Fruit fly (Drosophila melanogaster) whole organism, embryonic: ENCODE results near the gene Pcd.
A peak's percentile ranks its signal among the peaks of the same experiment; 100 is the strongest.

Source experiments
- Adf1 ChIP-seq: fragments of 200-800 bp; sonication (Bioruptor generic); IDR thresholded peaks from 2 replicates; pipeline ENCODE4 v1.3.6; 2022; ENCODE audit warnings: missing biosample characterization, missing genetic modification characterization
- B-H2 ChIP-seq: fragments of 200-800 bp; sonication (Bioruptor generic); optimal IDR thresholded peaks from 2 replicates; lab custom pipeline; 2018; ENCODE audit warnings: missing biosample characterization, mild to moderate bottlenecking, missing genetic modification characterization
- CG10959 ChIP-seq: fragments of 200-800 bp; sonication (Bioruptor generic); IDR thresholded peaks from 2 replicates; pipeline ENCODE4 v1.3.6; 2022; ENCODE audit warnings: missing biosample characterization, missing genetic modification characterization
- CG11723 ChIP-seq: fragments of 200-800 bp; sonication (Bioruptor generic); optimal IDR thresholded peaks from 2 replicates; lab custom pipeline; 2017; ENCODE audit warnings: missing biosample characterization, mild to moderate bottlenecking, missing genetic modification characterization
- CG14050 ChIP-seq: fragments of 200-800 bp; sonication (Bioruptor generic); IDR thresholded peaks from 3 replicates; pipeline ENCODE4 v1.3.6; 2022; ENCODE audit warnings: missing biosample characterization, missing genetic modification characterization
- CG15073 ChIP-seq: fragments of 200-800 bp; sonication (Bioruptor generic); optimal IDR thresholded peaks from 2 replicates; lab custom pipeline; 2016; ENCODE audit warnings: missing biosample characterization, missing genetic modification characterization
- CG15479 ChIP-seq: fragments of 200-800 bp; sonication (Bioruptor generic); optimal IDR thresholded peaks from 3 replicates; lab custom pipeline; 2019; ENCODE audit warnings: missing biosample characterization, mild to moderate bottlenecking, missing genetic modification characterization, moderate library complexity
- CG1792 ChIP-seq: fragments of 200-800 bp; sonication (Bioruptor generic); optimal IDR thresholded peaks from 2 replicates; lab custom pipeline; 2016; ENCODE audit warnings: missing biosample characterization, missing genetic modification characterization
- CG2199 ChIP-seq: fragments of 200-800 bp; sonication (Bioruptor generic); IDR thresholded peaks from 3 replicates; pipeline ENCODE4 v1.3.6; 2022; ENCODE audit warnings: missing biosample characterization, missing genetic modification characterization
- CG31441 ChIP-seq: fragments of 200-800 bp; sonication (Bioruptor generic); IDR thresholded peaks from 2 replicates; pipeline ENCODE4 v1.3.6; 2022; ENCODE audit warnings: missing biosample characterization, missing genetic modification characterization
- CG32532 ChIP-seq: fragments of 200-800 bp; sonication (Bioruptor generic); IDR thresholded peaks from 2 replicates; pipeline ENCODE4 v1.3.6; 2022; ENCODE audit warnings: missing biosample characterization, missing genetic modification characterization
- CG34224 ChIP-seq: fragments of 200-800 bp; sonication (Bioruptor generic); IDR thresholded peaks from 3 replicates; pipeline ENCODE4 v1.3.6; 2022; ENCODE audit warnings: missing biosample characterization, missing genetic modification characterization; ENCODE audit not compliant: partially characterized antibody
- CG4360 ChIP-seq: fragments of 200-800 bp; sonication (Bioruptor generic); IDR thresholded peaks from 2 replicates; pipeline ENCODE4 v1.3.6; 2022; ENCODE audit warnings: missing biosample characterization, missing genetic modification characterization
- CG6854 ChIP-seq: fragments of 200-800 bp; sonication (Bioruptor generic); optimal IDR thresholded peaks from 3 replicates; lab custom pipeline; 2017; ENCODE audit warnings: missing biosample characterization, mild to moderate bottlenecking, missing genetic modification characterization
- CG8478 ChIP-seq: fragments of >200 bp; optimal IDR thresholded peaks from 2 replicates; lab custom pipeline; 2018
- D ChIP-seq, 2 experiments: fragments of 200-800 bp in 1 of 2; fragments of >200 bp in 1 of 2; sonication (Bioruptor generic) in 1 of 2; optimal IDR thresholded peaks; 2 replicates in 1 of 2; 3 replicates in 1 of 2; lab custom pipeline; 2017; ENCODE audit warnings: mild to moderate bottlenecking in 1 of 2, missing biosample characterization in 1 of 2, missing genetic modification characterization in 1 of 2, missing genetic modification reagents in 1 of 2
- Hsf ChIP-seq: fragments of 200-800 bp; sonication (Bioruptor generic); optimal IDR thresholded peaks from 3 replicates; lab custom pipeline; 2016; ENCODE audit warnings: missing biosample characterization, missing genetic modification characterization
- Lim3 ChIP-seq: fragments of 200-800 bp; sonication (Bioruptor generic); IDR thresholded peaks from 2 replicates; pipeline ENCODE4 v1.3.6; 2022; ENCODE audit warnings: missing biosample characterization, missing genetic modification characterization
- MESR4 ChIP-seq: fragments of 200-800 bp; sonication (Bioruptor generic); optimal IDR thresholded peaks from 2 replicates; lab custom pipeline; 2018; ENCODE audit warnings: missing biosample characterization, mild to moderate bottlenecking, missing genetic modification characterization, moderate library complexity
- Myb ChIP-seq: fragments of 200-800 bp; sonication (Bioruptor generic); optimal IDR thresholded peaks from 2 replicates; lab custom pipeline; 2016; ENCODE audit warnings: missing biosample characterization, missing genetic modification characterization
- Sin3A ChIP-seq: fragments of >200 bp; optimal IDR thresholded peaks from 2 replicates; lab custom pipeline; 2018
- Sry-β ChIP-seq: fragments of 200-800 bp; sonication (Bioruptor generic); optimal IDR thresholded peaks from 2 replicates; lab custom pipeline; 2018; ENCODE audit warnings: missing biosample characterization, mild to moderate bottlenecking, missing genetic modification characterization, moderate library complexity
- Ssrp ChIP-seq: fragments of 200-800 bp; sonication (Bioruptor generic); optimal IDR thresholded peaks from 2 replicates; lab custom pipeline; 2018; ENCODE audit warnings: missing biosample characterization, mild to moderate bottlenecking, missing genetic modification characterization, moderate library complexity
- Trl ChIP-seq, 3 experiments: fragments of >200 bp in 2 of 3; fragments of 200-800 bp in 1 of 3; sonication (Bioruptor generic) in 1 of 3; optimal IDR thresholded peaks; 2 replicates in 1 of 3; 3 replicates in 2 of 3; lab custom pipeline; 2016 to 2017; ENCODE audit warnings: missing biosample characterization in 1 of 3, missing genetic modification characterization in 1 of 3
- amos ChIP-seq: fragments of 200-800 bp; sonication (Bioruptor generic); IDR thresholded peaks from 2 replicates; pipeline ENCODE4 v1.3.6; 2022; ENCODE audit warnings: missing biosample characterization, missing genetic modification characterization; ENCODE audit not compliant: partially characterized antibody
- cad ChIP-seq: fragments of >200 bp; optimal IDR thresholded peaks from 2 replicates; lab custom pipeline; 2017; ENCODE audit warnings: missing biosample characterization, missing genetic modification characterization
- cg ChIP-seq: fragments of 200-800 bp; sonication (Bioruptor generic); optimal IDR thresholded peaks from 3 replicates; lab custom pipeline; 2019; ENCODE audit warnings: missing biosample characterization, mild to moderate bottlenecking, missing genetic modification characterization, moderate library complexity
- chinmo ChIP-seq: fragments of 200-800 bp; sonication (Bioruptor generic); IDR thresholded peaks from 4 replicates; pipeline ENCODE4 v1.3.6; 2022; ENCODE audit warnings: missing biosample characterization, missing genetic modification characterization; ENCODE audit not compliant: partially characterized antibody
- crol ChIP-seq: fragments of 200-800 bp; sonication (Bioruptor generic); IDR thresholded peaks from 2 replicates; pipeline ENCODE4 v1.3.6; 2022; ENCODE audit warnings: missing biosample characterization, missing genetic modification characterization
- cwo ChIP-seq: fragments of 200-800 bp; sonication (Bioruptor generic); optimal IDR thresholded peaks from 3 replicates; lab custom pipeline; 2017; ENCODE audit warnings: missing biosample characterization, missing genetic modification characterization, mild to moderate bottlenecking, moderate library complexity, missing genetic modification reagents
- ems ChIP-seq: fragments of 200-800 bp; sonication (Bioruptor generic); optimal IDR thresholded peaks from 3 replicates; lab custom pipeline; 2016; ENCODE audit warnings: missing biosample characterization, missing genetic modification characterization
- hkb ChIP-seq, 2 experiments: fragments of 200-800 bp in 1 of 2; fragments of >200 bp in 1 of 2; sonication (Bioruptor generic) in 1 of 2; IDR thresholded peaks in 1 of 2; optimal IDR thresholded peaks in 1 of 2; 2 replicates each; pipeline versions ENCODE4 v1.3.6 to Lab custom; 2017 to 2022; ENCODE audit warnings: missing biosample characterization in 1 of 2, missing genetic modification characterization in 1 of 2
- jumu ChIP-seq: fragments of 200-800 bp; sonication (Bioruptor generic); optimal IDR thresholded peaks from 3 replicates; lab custom pipeline; 2016; ENCODE audit warnings: missing biosample characterization, missing genetic modification characterization
- onecut ChIP-seq: fragments of 200-800 bp; sonication (Bioruptor generic); IDR thresholded peaks from 2 replicates; pipeline ENCODE4 v1.3.6; 2022; ENCODE audit warnings: missing biosample characterization, missing genetic modification characterization
- pzg ChIP-seq: fragments of 200-800 bp; sonication (Bioruptor generic); optimal IDR thresholded peaks from 3 replicates; lab custom pipeline; 2018; ENCODE audit warnings: missing biosample characterization, mild to moderate bottlenecking, missing genetic modification characterization, moderate library complexity
- ranshi ChIP-seq: fragments of 200-800 bp; sonication (Bioruptor generic); IDR thresholded peaks from 2 replicates; pipeline ENCODE4 v1.3.6; 2022; ENCODE audit warnings: missing biosample characterization, missing genetic modification characterization
- row ChIP-seq: fragments of 200-800 bp; sonication (Bioruptor generic); IDR thresholded peaks from 3 replicates; pipeline ENCODE4 v1.3.6; 2022; ENCODE audit warnings: missing biosample characterization, missing genetic modification characterization
- slbo ChIP-seq: fragments of 200-800 bp; sonication (Bioruptor generic); IDR thresholded peaks from 2 replicates; pipeline ENCODE4 v1.3.6; 2022; ENCODE audit warnings: missing biosample characterization, missing genetic modification characterization
- sna ChIP-seq: fragments of 200-800 bp; sonication (Bioruptor generic); IDR thresholded peaks from 2 replicates; pipeline ENCODE4 v1.3.6; 2022; ENCODE audit warnings: missing biosample characterization, missing genetic modification characterization; ENCODE audit not compliant: partially characterized antibody
- tgo ChIP-seq: fragments of 200-800 bp; sonication (Bioruptor generic); IDR thresholded peaks from 3 replicates; pipeline ENCODE4 v1.3.6; 2022; ENCODE audit warnings: missing biosample characterization, missing genetic modification characterization
- tll ChIP-seq, 2 experiments: fragments of 200-800 bp in 1 of 2; fragments of >200 bp in 1 of 2; sonication (Bioruptor generic) in 1 of 2; optimal IDR thresholded peaks; 2 replicates each; lab custom pipeline; 2017 to 2019; ENCODE audit warnings: missing biosample characterization in 2 of 2, missing genetic modification characterization in 2 of 2, mild to moderate bottlenecking in 1 of 2, moderate library complexity in 1 of 2
- usp ChIP-seq: fragments of >200 bp; optimal IDR thresholded peaks from 2 replicates; lab custom pipeline; 2017; ENCODE audit warnings: missing biosample characterization, missing genetic modification characterization
- zen ChIP-seq: fragments of 200-800 bp; sonication (Bioruptor generic); optimal IDR thresholded peaks from 3 replicates; lab custom pipeline; 2018; ENCODE audit warnings: missing biosample characterization, mild to moderate bottlenecking, missing genetic modification characterization, moderate library complexity

The Pcd gene

DNA sequence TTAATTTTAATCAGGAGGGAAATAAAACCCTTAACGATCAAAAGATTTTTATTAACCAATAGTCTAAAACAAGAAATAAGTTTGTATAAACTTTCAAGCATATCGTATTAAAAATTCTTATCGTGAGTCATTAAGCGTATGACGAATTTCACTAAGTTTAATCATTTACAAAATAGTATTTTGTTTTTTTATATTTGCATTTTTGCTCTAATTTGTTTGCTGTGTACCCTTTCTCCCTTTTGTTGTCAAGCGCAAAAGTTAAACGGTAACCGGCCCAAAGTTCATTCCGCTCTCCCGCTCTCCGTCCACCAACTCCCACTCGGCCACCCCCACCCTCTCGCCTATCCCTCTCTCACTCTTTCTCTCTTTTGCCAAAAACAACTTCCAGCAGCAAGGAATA lies 40.8 kb downstream of the Pcd start (continued):
- TF ChIP-seq crol = 0 out of 2 replicates have a peak, but pooled peaks have one; percentile 21

DNA sequence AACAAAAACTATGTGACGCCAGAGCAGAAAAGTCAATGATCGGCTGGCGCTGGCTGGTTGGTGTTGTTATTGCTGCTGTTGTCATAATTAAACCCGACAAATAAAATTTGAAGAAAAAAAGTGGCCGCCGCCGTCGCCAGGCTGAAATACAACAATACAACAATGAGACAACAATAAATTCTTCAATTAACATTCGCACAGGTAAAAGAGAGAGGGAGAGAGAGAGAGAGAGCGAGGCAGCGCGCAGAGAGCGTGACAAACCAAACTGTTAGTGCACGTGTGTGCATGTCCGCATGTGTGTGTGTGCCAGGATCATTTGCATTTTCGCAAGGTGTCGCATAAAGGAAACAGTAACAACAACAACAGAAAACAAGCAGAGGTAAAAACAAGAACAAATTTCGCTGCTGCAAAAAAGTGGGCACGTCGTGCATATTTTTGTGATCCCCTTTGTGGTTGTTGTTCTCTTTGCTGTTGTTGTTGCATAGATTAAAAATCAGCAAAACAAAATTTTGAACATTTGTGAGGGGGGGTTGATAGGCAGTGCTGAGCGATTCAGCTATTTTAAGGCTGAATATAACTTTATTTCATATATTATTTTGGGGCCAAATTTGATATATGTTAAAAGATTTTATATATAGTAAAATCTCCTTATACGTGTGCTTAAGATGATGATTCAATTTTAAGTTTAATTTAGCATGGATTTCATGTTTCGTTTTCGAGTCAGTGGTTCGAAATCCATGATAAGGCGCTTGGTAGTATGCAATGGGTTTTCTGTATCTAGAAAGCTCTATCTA lies 41.5 kb downstream of the Pcd start:
- TF ChIP-seq CG31441 (GFP tag; lab: Robert Waterston, UW) = no peak
- TF ChIP-seq Sry-β (GFP tag; lab: Kevin White, UChicago) = peak; percentile 62
- no peak for TF ChIP-seq CG6854 (GFP tag; lab: Kevin White, UChicago)
- TF ChIP-seq Lim3 = no peak
- TF ChIP-seq pzg (GFP tag; lab: Kevin White, UChicago) = no peak
- peak; percentile 34; the same call in 1 of the 3 replicates for TF ChIP-seq row
- 0 out of 4 replicates have a peak, but pooled peaks have one; percentile 74 for TF ChIP-seq chinmo (GFP tag; lab: Robert Waterston, UW)
- TF ChIP-seq cg (GFP tag; lab: Kevin White, UChicago) = peak; percentile 23
- peak; percentile 52 for TF ChIP-seq cad (GFP tag; lab: Kevin White, UChicago)
- TF ChIP-seq Ssrp = no peak
- TF ChIP-seq tll (GFP tag; optimal IDR thresholded peaks at IDR 0.05; lab: Kevin White, UChicago) = peak in 1 of 2 experiments; percentile 68
- TF ChIP-seq Myb (GFP tag; lab: Kevin White, UChicago) = no peak
- no peak for TF ChIP-seq onecut
- no peak for TF ChIP-seq CG11723 (GFP tag; lab: Kevin White, UChicago)
- no peak for TF ChIP-seq ranshi (GFP tag; lab: Robert Waterston, UW)
- TF ChIP-seq D (optimal IDR thresholded peaks at IDR 0.05; lab: Kevin White, UChicago) = peak; percentile 59
- no peak for TF ChIP-seq D (GFP tag; optimal IDR thresholded peaks at IDR 0.05; lab: Kevin White, UChicago)
- peak; percentile 66 to 84 for TF ChIP-seq Trl (optimal IDR thresholded peaks at IDR 0.05; lab: Kevin White, UChicago)
- TF ChIP-seq Trl (GFP tag; optimal IDR thresholded peaks at IDR 0.05; lab: Kevin White, UChicago) = no peak
- peak; percentile 80 for TF ChIP-seq CG15479 (GFP tag; lab: Kevin White, UChicago)
- TF ChIP-seq zen (tag; lab: Kevin White, UChicago) = peak; percentile 89
- TF ChIP-seq CG4360 (GFP tag; lab: Robert Waterston, UW) = peak; percentile 79
- no peak for TF ChIP-seq jumu (GFP tag; lab: Kevin White, UChicago)

DNA sequence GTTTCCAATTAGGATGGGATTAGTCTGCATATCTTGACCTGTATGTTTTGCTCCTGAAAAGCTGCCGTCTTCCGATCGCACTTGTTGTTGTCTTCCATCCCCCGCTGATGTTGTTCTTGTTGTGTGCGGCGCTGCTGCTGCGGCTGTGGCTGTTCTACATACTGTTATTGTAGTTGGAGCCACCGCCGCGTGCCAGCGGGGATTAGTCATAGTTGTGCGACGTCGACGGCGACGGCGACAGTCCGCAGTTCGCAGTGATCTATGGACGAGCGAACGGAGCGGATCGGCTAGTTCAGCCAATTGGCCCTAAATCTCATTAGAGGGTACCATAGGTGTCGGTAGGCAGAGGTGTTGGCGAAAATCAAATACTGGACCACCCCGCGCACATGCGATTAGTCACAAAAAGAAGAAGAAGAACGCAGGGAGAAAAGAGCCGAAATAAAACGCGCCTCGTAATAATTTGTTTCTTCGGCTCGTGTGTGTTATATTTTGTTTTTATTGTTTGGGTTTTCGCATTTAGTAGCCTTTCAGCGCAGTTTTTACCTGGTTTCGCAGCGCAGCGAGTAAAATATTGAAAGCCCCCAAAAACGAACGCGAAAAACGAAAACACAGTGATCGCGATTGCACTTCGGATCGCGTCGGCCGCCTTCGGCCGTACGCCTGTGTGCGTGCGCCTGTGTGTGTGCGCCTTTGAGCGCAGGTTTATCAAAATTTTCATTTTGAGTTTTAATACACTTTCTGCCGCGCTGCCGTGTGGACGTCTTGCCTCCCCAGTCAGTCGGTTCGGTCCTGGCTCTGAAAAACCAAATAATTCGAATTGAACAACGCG lies 42.5 kb downstream of the Pcd start, which contains the start of gene kay:
TSS of gene kay (plus strand) at position 729 of the 829 bp plus-strand sequence.
- TF ChIP-seq CG2199 (peak; percentile 39; the same call in 1 of the 3 replicates), slbo (GFP tag; lab: Robert Waterston, UW) (peak; percentile 25; the same call in 1 of the 2 replicates), cad (GFP tag; lab: Kevin White, UChicago) (peak; percentile 18), sna (no peak), CG1792 (GFP tag; lab: Kevin White, UChicago) (no peak), tgo (GFP tag; lab: Robert Waterston, UW) (no peak), CG14050 (no peak), CG15479 (GFP tag; lab: Kevin White, UChicago) (peak; percentile 57), MESR4 (GFP tag; lab: Kevin White, UChicago) (no peak), CG10959 (GFP tag; lab: Robert Waterston, UW) (no peak), CG32532 (GFP tag; lab: Robert Waterston, UW) (0 out of 2 replicates have a peak, but pooled peaks have one; percentile 18), B-H2 (GFP tag; lab: Kevin White, UChicago) (no peak), CG15073 (GFP tag; lab: Kevin White, UChicago) (no peak), Hsf (GFP tag; lab: Kevin White, UChicago) (no peak), CG8478 (no peak), CG34224 (GFP tag; lab: Robert Waterston, UW) (0 out of 3 replicates have a peak, but pooled peaks have one; percentile 25), cwo (no peak), amos (GFP tag; lab: Robert Waterston, UW) (0 out of 2 replicates have a peak, but pooled peaks have one; percentile 10), usp (GFP tag; lab: Kevin White, UChicago) (no peak), Sin3A (no peak), hkb (optimal IDR thresholded peaks at IDR 0.05; lab: Kevin White, UChicago) (no peak), hkb (GFP tag; IDR thresholded peaks at IDR 0.05; lab: Robert Waterston, UW) (no peak), ems (no peak), Adf1 (GFP tag; lab: Robert Waterston, UW) (peak; percentile 70)
